Worm (Caenorhabditis elegans): ENCODE measurements around the gene F11G11.4.

F11G11.4 gene

DNA sequence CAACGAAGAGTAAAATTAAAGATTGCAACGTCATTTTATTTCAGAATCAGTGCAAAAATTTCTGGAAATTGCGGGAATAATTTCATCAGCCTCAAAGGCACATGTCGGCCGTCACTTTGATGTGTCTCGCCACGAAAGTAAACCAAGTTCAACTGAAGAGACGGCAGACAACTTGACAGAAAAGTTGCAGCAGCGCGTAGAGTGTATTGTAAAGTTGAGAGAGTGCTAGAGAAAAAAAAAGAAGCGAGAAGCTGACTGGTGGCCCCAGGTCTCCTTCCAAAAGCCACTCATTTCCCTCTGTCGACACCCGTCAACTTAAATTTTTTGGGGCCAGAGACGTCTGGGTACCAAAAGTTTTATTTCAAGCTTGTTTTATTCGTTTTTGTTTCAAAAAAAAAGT, 43.9 kb downstream of the F11G11.4 start (continued):
- TF ChIP-seq dsc-1 (tag; optimal IDR thresholded peaks at IDR 0.05) (peak; percentile 56), xbp-1 (tag; optimal IDR thresholded peaks at IDR 0.05) (peak; percentile 65), ets-5 (GFP tag; IDR thresholded peaks at IDR 0.05) (no peak), dpl-1 (GFP tag; optimal IDR thresholded peaks at IDR 0.05) (peak; percentile 38 to 74 (median 70)), lin-14 (GFP tag; optimal IDR thresholded peaks at IDR 0.05) (peak; percentile 87), tlp-1 (tag; optimal IDR thresholded peaks at IDR 0.05) (no peak), fos-1 (tag; optimal IDR thresholded peaks at IDR 0.05) (peak; percentile 41), mdl-1 (tag; optimal IDR thresholded peaks at IDR 0.05) (peak in 1 of 2 experiments; percentile 77), lin-15B (tag; optimal IDR thresholded peaks at IDR 0.05) (peak; percentile 34), skn-1 (tag; optimal IDR thresholded peaks at IDR 0.05) (peak; percentile 85), unc-30 (tag; optimal IDR thresholded peaks at IDR 0.05) (no peak), nhr-47 (tag; optimal IDR thresholded peaks at IDR 0.05) (peak; percentile 68), irx-1 (tag; optimal IDR thresholded peaks at IDR 0.05) (no peak), nhr-71 (tag; optimal IDR thresholded peaks at IDR 0.05) (peak; percentile 80), zag-1 (tag; optimal IDR thresholded peaks at IDR 0.05) (no peak), efl-1 (optimal IDR thresholded peaks at IDR 0.05) (peak; percentile 80 to 89), efl-1 (GFP tag; optimal IDR thresholded peaks at IDR 0.05 in 1 of 2) (peak; percentile 66 to 95), lin-13 (GFP tag; optimal IDR thresholded peaks at IDR 0.05) (peak; percentile 34), nhr-19 (GFP tag; conservative IDR thresholded peaks at IDR 0.05) (peak; percentile 61), nhr-11 (tag; optimal IDR thresholded peaks at IDR 0.05) (no peak), isw-1 (GFP tag; IDR thresholded peaks at IDR 0.05) (peak; percentile 72)

DNA sequence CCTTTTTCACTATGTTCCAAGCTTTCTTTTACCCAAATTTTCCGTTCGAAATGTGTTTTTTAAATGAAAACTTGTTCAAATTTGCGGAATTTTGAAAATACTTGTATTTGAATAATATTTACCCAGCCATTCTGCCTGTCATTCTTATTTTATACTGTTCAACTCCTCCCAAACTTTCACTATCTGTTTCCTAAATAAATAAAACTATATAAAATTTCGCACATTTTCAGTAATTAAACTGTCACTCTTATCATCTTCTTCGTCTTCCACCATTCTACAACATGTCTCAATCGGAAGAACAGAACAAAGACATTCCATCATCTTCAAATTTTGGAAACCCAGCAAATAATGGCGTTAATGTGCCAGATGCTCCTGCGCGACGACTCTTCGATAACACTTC, 44.4 kb downstream of the F11G11.4 start, which contains the start of gene btbd-10:
Gene btbd-10 (plus strand): TSS at position 231 of the 400 bp plus-strand sequence.
- no peak for TF ChIP-seq unc-130 (tag; optimal IDR thresholded peaks at IDR 0.05)
- TF ChIP-seq hpl-2 (GFP tag; optimal IDR thresholded peaks at IDR 0.05), result no peak
- no peak for TF ChIP-seq aha-1 (tag; optimal IDR thresholded peaks at IDR 0.05)
- TF ChIP-seq nhr-85 (tag), result no peak
- no peak for TF ChIP-seq nhr-11 (tag; optimal IDR thresholded peaks at IDR 0.05)
- TF ChIP-seq efl-3 (GFP tag; optimal IDR thresholded peaks at IDR 0.05), result no peak
- no peak for TF ChIP-seq Y116A8C.19 (tag; optimal IDR thresholded peaks at IDR 0.05; ENCODE audit: borderline replicate concordance)
- TF ChIP-seq mef-2 (tag; optimal IDR thresholded peaks at IDR 0.05), result no peak
- no peak for TF ChIP-seq unc-30 (tag; optimal IDR thresholded peaks at IDR 0.05)
- TF ChIP-seq ceh-90 (tag; optimal IDR thresholded peaks at IDR 0.05), result no peak
- TF ChIP-seq dpl-1 (GFP tag; optimal IDR thresholded peaks at IDR 0.05), result no peak
- no peak for TF ChIP-seq aly-2 (tag; optimal IDR thresholded peaks at IDR 0.05)
- TF ChIP-seq efl-1 (optimal IDR thresholded peaks at IDR 0.05), result no peak
- no peak for TF ChIP-seq efl-1 (GFP tag; optimal IDR thresholded peaks at IDR 0.05 in 1 of 2)
- TF ChIP-seq nhr-84 (tag; optimal IDR thresholded peaks at IDR 0.05), result no peak
- no peak for TF ChIP-seq sptf-1 (tag; optimal IDR thresholded peaks at IDR 0.05)

DNA sequence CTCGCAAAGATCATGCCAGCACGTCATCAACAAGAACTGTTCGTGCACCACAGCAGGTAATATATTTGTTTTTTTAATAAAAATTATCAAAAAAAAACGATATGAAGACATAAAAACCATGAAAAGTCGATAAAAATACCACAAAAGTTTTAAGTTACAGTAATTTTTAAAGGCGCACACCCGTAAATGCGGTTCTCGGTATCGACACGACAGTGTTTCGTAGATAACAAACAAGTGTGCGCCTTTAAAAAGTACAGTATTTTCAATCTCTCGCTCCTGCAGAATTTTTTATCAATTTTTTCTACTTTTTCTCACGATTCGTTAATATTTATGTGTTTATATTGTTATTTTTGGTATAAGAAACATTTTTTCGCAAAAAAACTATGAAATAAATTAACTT, 44.9 kb downstream of the F11G11.4 start:
- no peak for TF ChIP-seq vab-15 (tag; optimal IDR thresholded peaks at IDR 0.05)
- no peak for TF ChIP-seq ceh-88 (GFP tag; IDR thresholded peaks at IDR 0.05)
- no peak for TF ChIP-seq tbx-2 (tag; optimal IDR thresholded peaks at IDR 0.05)
- no peak for TF ChIP-seq aly-2 (tag; optimal IDR thresholded peaks at IDR 0.05)
- TF ChIP-seq nhr-77 (tag; optimal IDR thresholded peaks at IDR 0.05), result no peak
- no peak for TF ChIP-seq nhr-85 (tag)
- no peak for TF ChIP-seq sup-37 (GFP tag; optimal IDR thresholded peaks at IDR 0.05)
- TF ChIP-seq lin-39 (tag; optimal IDR thresholded peaks at IDR 0.05), result no peak
- TF ChIP-seq ceh-63 (GFP tag; optimal IDR thresholded peaks at IDR 0.05), result no peak
- TF ChIP-seq dpl-1 (GFP tag; optimal IDR thresholded peaks at IDR 0.05), result no peak

DNA sequence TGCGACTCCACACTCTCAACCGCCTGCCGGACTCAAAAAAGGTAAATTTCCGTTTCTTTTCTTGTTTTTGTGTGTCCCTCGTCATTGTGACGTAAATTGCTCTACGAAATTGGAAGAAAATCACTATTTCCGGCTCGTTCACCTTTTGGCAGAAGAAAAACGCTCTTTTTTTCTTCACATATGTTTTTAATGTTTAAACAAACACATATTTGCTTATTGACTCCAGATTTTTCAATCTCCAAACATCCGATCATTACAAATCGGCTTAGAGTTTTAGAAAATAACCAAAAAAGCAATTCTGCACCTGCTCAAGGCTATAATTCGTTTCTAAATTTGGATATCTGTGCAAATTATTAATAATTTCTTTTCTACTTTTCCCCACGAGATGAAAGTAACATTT, 45.5 kb downstream of the F11G11.4 start:
- TF ChIP-seq ztf-4 (tag; optimal IDR thresholded peaks at IDR 0.05), result no peak
- TF ChIP-seq dsc-1 (tag; optimal IDR thresholded peaks at IDR 0.05), result peak; percentile 92
- no peak for TF ChIP-seq mep-1 (tag; optimal IDR thresholded peaks at IDR 0.05)
- no peak for TF ChIP-seq elt-2 (tag; optimal IDR thresholded peaks at IDR 0.05)
- TF ChIP-seq C16A3.4 (tag; optimal IDR thresholded peaks at IDR 0.05), result no peak
- TF ChIP-seq efl-1 (optimal IDR thresholded peaks at IDR 0.05), result no peak
- no peak for TF ChIP-seq efl-1 (GFP tag; optimal IDR thresholded peaks at IDR 0.05 in 1 of 2)
- TF ChIP-seq fkh-4 (tag; optimal IDR thresholded peaks at IDR 0.05; ENCODE audit: borderline replicate concordance), result peak; percentile 77
